Fruit fly (Drosophila melanogaster) whole organism, embryonic: ENCODE measurements around the gene Tim8.
A peak's percentile ranks its signal among the peaks of the same experiment; 100 is the strongest.

Experiments
- Antp ChIP-seq: fragments of 200-800 bp; sonication (Bioruptor generic); optimal IDR thresholded peaks from 3 replicates; lab custom pipeline; 2016; ENCODE audit warnings: missing biosample characterization, missing genetic modification characterization
- CG10274 ChIP-seq: fragments of 200-800 bp; sonication (Bioruptor generic); optimal IDR thresholded peaks from 3 replicates; lab custom pipeline; 2017; ENCODE audit warnings: missing biosample characterization, mild to moderate bottlenecking, missing genetic modification characterization
- CG10654 ChIP-seq: fragments of 200-800 bp; sonication (Bioruptor generic); optimal IDR thresholded peaks from 2 replicates; lab custom pipeline; 2016; ENCODE audit warnings: missing biosample characterization, missing genetic modification characterization
- CG11456 ChIP-seq: fragments of 200-800 bp; sonication (Bioruptor generic); IDR thresholded peaks from 3 replicates; pipeline ENCODE4 v1.3.6; 2022; ENCODE audit warnings: missing biosample characterization, missing genetic modification characterization
- CG11504 ChIP-seq: fragments of 200-800 bp; sonication (Bioruptor generic); optimal IDR thresholded peaks from 3 replicates; lab custom pipeline; 2019; ENCODE audit warnings: missing biosample characterization, mild to moderate bottlenecking, missing genetic modification characterization, moderate library complexity
- CG11560 ChIP-seq: fragments of 200-800 bp; sonication (Bioruptor generic); IDR thresholded peaks from 3 replicates; pipeline ENCODE4 v1.3.6; 2022; ENCODE audit warnings: missing biosample characterization, missing genetic modification characterization
- CG14014 ChIP-seq: fragments of 200-800 bp; sonication (Bioruptor generic); IDR thresholded peaks from 2 replicates; pipeline ENCODE4 v1.3.6; 2022; ENCODE audit warnings: missing biosample characterization, missing genetic modification characterization
- CG14667 ChIP-seq: fragments of 200-800 bp; sonication (Bioruptor generic); IDR thresholded peaks from 2 replicates; pipeline ENCODE4 v1.3.6; 2022; ENCODE audit warnings: missing biosample characterization, missing genetic modification characterization
- CG15601 ChIP-seq: fragments of 200-800 bp; sonication (Bioruptor generic); optimal IDR thresholded peaks from 3 replicates; lab custom pipeline; 2019; ENCODE audit warnings: missing biosample characterization, mild to moderate bottlenecking, missing genetic modification characterization, moderate library complexity
- CG17186 ChIP-seq: fragments of 200-800 bp; sonication (Bioruptor generic); optimal IDR thresholded peaks from 3 replicates; lab custom pipeline; 2017; ENCODE audit warnings: missing biosample characterization, missing genetic modification reagents, missing genetic modification characterization
- CG17385 ChIP-seq: fragments of 200-800 bp; sonication (Bioruptor generic); optimal IDR thresholded peaks from 3 replicates; lab custom pipeline; 2018; ENCODE audit warnings: missing biosample characterization, mild to moderate bottlenecking, missing genetic modification characterization
- CG31388 ChIP-seq: fragments of 200-800 bp; sonication (Bioruptor generic); optimal IDR thresholded peaks from 2 replicates; lab custom pipeline; 2016; ENCODE audit warnings: missing biosample characterization, missing genetic modification characterization
- CG32532 ChIP-seq: fragments of 200-800 bp; sonication (Bioruptor generic); IDR thresholded peaks from 2 replicates; pipeline ENCODE4 v1.3.6; 2022; ENCODE audit warnings: missing biosample characterization, missing genetic modification characterization
- CG32772 ChIP-seq: fragments of 200-800 bp; sonication (Bioruptor generic); IDR thresholded peaks from 2 replicates; pipeline ENCODE4 v1.3.6; 2022; ENCODE audit warnings: missing biosample characterization, missing genetic modification characterization
- CG33213 ChIP-seq: fragments of 200-800 bp; sonication (Bioruptor generic); optimal IDR thresholded peaks from 3 replicates; lab custom pipeline; 2016; ENCODE audit warnings: missing biosample characterization, missing genetic modification characterization
- CG4707 ChIP-seq: fragments of 200-800 bp; sonication (Bioruptor generic); optimal IDR thresholded peaks from 2 replicates; lab custom pipeline; 2018; ENCODE audit warnings: missing biosample characterization, mild to moderate bottlenecking, missing genetic modification characterization, moderate library complexity
- CG5953 ChIP-seq: fragments of 200-800 bp; sonication (Bioruptor generic); IDR thresholded peaks from 2 replicates; pipeline ENCODE4 v1.3.6; 2022; ENCODE audit warnings: missing biosample characterization, missing genetic modification characterization
- CG8089 ChIP-seq: fragments of 200-800 bp; sonication (Bioruptor generic); optimal IDR thresholded peaks from 3 replicates; lab custom pipeline; 2016; ENCODE audit warnings: missing biosample characterization, missing genetic modification characterization
- CG9609 ChIP-seq: fragments of 200-800 bp; sonication (Bioruptor generic); optimal IDR thresholded peaks from 3 replicates; lab custom pipeline; 2016; ENCODE audit warnings: missing biosample characterization, missing genetic modification characterization
- CHES-1-like ChIP-seq: fragments of 200-800 bp; sonication (Bioruptor generic); optimal IDR thresholded peaks from 2 replicates; lab custom pipeline; 2016; ENCODE audit warnings: missing biosample characterization, missing genetic modification characterization
- Dbx ChIP-seq: fragments of 200-800 bp; sonication (Bioruptor generic); IDR thresholded peaks from 3 replicates; pipeline ENCODE4 v1.3.6; 2022; ENCODE audit warnings: missing biosample characterization, missing genetic modification characterization
- Dip2 ChIP-seq: fragments of 200-800 bp; sonication (Bioruptor generic); IDR thresholded peaks from 2 replicates; pipeline ENCODE4 v1.3.6; 2022; ENCODE audit warnings: missing biosample characterization, missing genetic modification characterization
- Dref ChIP-seq: fragments of 200-800 bp; sonication (Bioruptor generic); IDR thresholded peaks from 2 replicates; pipeline ENCODE4 v1.3.6; 2022; ENCODE audit warnings: missing biosample characterization, missing genetic modification characterization
- Eip74EF ChIP-seq, 2 experiments: fragments of 200-800 bp in 1 of 2; fragments of >200 bp in 1 of 2; sonication (Bioruptor generic) in 1 of 2; optimal IDR thresholded peaks; 2 replicates each; lab custom pipeline; 2017 to 2019; ENCODE audit warnings: missing biosample characterization in 2 of 2, missing genetic modification characterization in 2 of 2, mild to moderate bottlenecking in 1 of 2, moderate library complexity in 1 of 2
- GATAe ChIP-seq: fragments of 200-800 bp; sonication (Bioruptor generic); conservative IDR thresholded peaks from 2 replicates; pipeline ENCODE4 v1.3.6; 2022; ENCODE audit warnings: missing biosample characterization, missing genetic modification characterization
- Gug ChIP-seq: fragments of 200-800 bp; sonication (Bioruptor generic); IDR thresholded peaks from 4 replicates; pipeline ENCODE4 v1.3.6; 2022; ENCODE audit warnings: missing biosample characterization, missing genetic modification characterization
- HLHmδ ChIP-seq: fragments of 200-800 bp; sonication (Bioruptor generic); optimal IDR thresholded peaks from 2 replicates; lab custom pipeline; 2018; ENCODE audit warnings: missing biosample characterization, mild to moderate bottlenecking, missing genetic modification characterization, moderate library complexity
- Meics ChIP-seq: fragments of 200-800 bp; sonication (Bioruptor generic); optimal IDR thresholded peaks from 2 replicates; lab custom pipeline; 2017; ENCODE audit warnings: missing biosample characterization, mild to moderate bottlenecking, missing genetic modification characterization
- Sin3A ChIP-seq: fragments of >200 bp; optimal IDR thresholded peaks from 2 replicates; lab custom pipeline; 2018
- Sox102F ChIP-seq: fragments of 200-800 bp; sonication (Bioruptor generic); optimal IDR thresholded peaks from 2 replicates; lab custom pipeline; 2018; ENCODE audit warnings: missing biosample characterization, mild to moderate bottlenecking, missing genetic modification characterization, moderate library complexity
- cato ChIP-seq: fragments of 200-800 bp; sonication (Bioruptor generic); optimal IDR thresholded peaks from 2 replicates; lab custom pipeline; 2016; ENCODE audit warnings: missing biosample characterization, missing genetic modification characterization, borderline replicate concordance
- crp ChIP-seq, 2 experiments: fragments of 200-800 bp; sonication (Bioruptor generic); optimal IDR thresholded peaks; 2 replicates in 1 of 2; 3 replicates in 1 of 2; lab custom pipeline; 2017; ENCODE audit warnings: missing biosample characterization in 2 of 2, missing genetic modification characterization in 2 of 2, mild to moderate bottlenecking in 1 of 2, moderate library complexity in 1 of 2
- da ChIP-seq: fragments of 200-800 bp; sonication (Bioruptor generic); optimal IDR thresholded peaks from 2 replicates; lab custom pipeline; 2016; ENCODE audit warnings: missing biosample characterization, missing genetic modification characterization
- disco-r ChIP-seq: fragments of 200-800 bp; sonication (Bioruptor generic); optimal IDR thresholded peaks from 2 replicates; lab custom pipeline; 2016; ENCODE audit warnings: missing biosample characterization, missing genetic modification characterization
- fu2 ChIP-seq: fragments of 200-800 bp; sonication (Bioruptor generic); optimal IDR thresholded peaks from 2 replicates; lab custom pipeline; 2016; ENCODE audit warnings: missing biosample characterization, missing genetic modification characterization
- grau ChIP-seq: fragments of 200-800 bp; optimal IDR thresholded peaks from 3 replicates; lab custom pipeline; 2019; ENCODE audit warnings: missing biosample characterization, mild to moderate bottlenecking, missing genetic modification characterization, moderate library complexity
- her ChIP-seq: fragments of 200-800 bp; sonication (Bioruptor generic); optimal IDR thresholded peaks from 2 replicates; lab custom pipeline; 2016; ENCODE audit warnings: missing biosample characterization, missing genetic modification characterization
- oc ChIP-seq: fragments of 200-800 bp; sonication (Bioruptor generic); optimal IDR thresholded peaks from 2 replicates; lab custom pipeline; 2018; ENCODE audit warnings: missing biosample characterization, mild to moderate bottlenecking, missing genetic modification characterization, moderate library complexity
- pb ChIP-seq: fragments of 200-800 bp; sonication (Bioruptor generic); optimal IDR thresholded peaks from 3 replicates; lab custom pipeline; 2016; ENCODE audit warnings: missing biosample characterization, missing genetic modification characterization
- pfk ChIP-seq: fragments of 200-800 bp; sonication (Bioruptor generic); optimal IDR thresholded peaks from 2 replicates; lab custom pipeline; 2018; ENCODE audit warnings: missing biosample characterization, mild to moderate bottlenecking, missing genetic modification characterization, moderate library complexity
- prd ChIP-seq, 3 experiments: fragments of >200 bp in 2 of 3; fragments of 200-800 bp in 1 of 3; sonication (Bioruptor generic) in 1 of 3; optimal IDR thresholded peaks in 2 of 3; IDR thresholded peaks in 1 of 3; 2 replicates in 2 of 3; 3 replicates in 1 of 3; pipeline versions ENCODE4 v1.3.6 to Lab custom; 2017 to 2022; ENCODE audit warnings: missing biosample characterization in 1 of 3, missing genetic modification characterization in 1 of 3
- pzg ChIP-seq: fragments of 200-800 bp; sonication (Bioruptor generic); optimal IDR thresholded peaks from 3 replicates; lab custom pipeline; 2018; ENCODE audit warnings: missing biosample characterization, mild to moderate bottlenecking, missing genetic modification characterization, moderate library complexity
- sob ChIP-seq: fragments of 200-800 bp; sonication (Bioruptor generic); IDR thresholded peaks from 2 replicates; pipeline ENCODE4 v1.3.6; 2022; ENCODE audit warnings: missing biosample characterization, missing genetic modification characterization
- toy ChIP-seq: fragments of 200-800 bp; sonication (Bioruptor generic); IDR thresholded peaks from 2 replicates; pipeline ENCODE4 v1.3.6; 2022; ENCODE audit warnings: missing biosample characterization, missing genetic modification characterization
- trem ChIP-seq: fragments of 200-800 bp; optimal IDR thresholded peaks from 3 replicates; lab custom pipeline; 2019; ENCODE audit warnings: missing biosample characterization, mild to moderate bottlenecking, missing genetic modification characterization, moderate library complexity
- z ChIP-seq: fragments of 200-800 bp; sonication (Bioruptor generic); IDR thresholded peaks from 3 replicates; pipeline ENCODE4 v1.3.6; 2022; ENCODE audit warnings: missing biosample characterization, missing genetic modification characterization
- zf30C ChIP-seq: fragments of 200-800 bp; sonication (Bioruptor generic); optimal IDR thresholded peaks from 3 replicates; lab custom pipeline; 2018; ENCODE audit warnings: missing biosample characterization, mild to moderate bottlenecking, missing genetic modification characterization
- zfh1 ChIP-seq: fragments of 200-800 bp; sonication (Bioruptor generic); IDR thresholded peaks from 3 replicates; pipeline ENCODE4 v1.3.6; 2022; ENCODE audit warnings: missing biosample characterization, missing genetic modification characterization

Gene Tim8

DNA sequence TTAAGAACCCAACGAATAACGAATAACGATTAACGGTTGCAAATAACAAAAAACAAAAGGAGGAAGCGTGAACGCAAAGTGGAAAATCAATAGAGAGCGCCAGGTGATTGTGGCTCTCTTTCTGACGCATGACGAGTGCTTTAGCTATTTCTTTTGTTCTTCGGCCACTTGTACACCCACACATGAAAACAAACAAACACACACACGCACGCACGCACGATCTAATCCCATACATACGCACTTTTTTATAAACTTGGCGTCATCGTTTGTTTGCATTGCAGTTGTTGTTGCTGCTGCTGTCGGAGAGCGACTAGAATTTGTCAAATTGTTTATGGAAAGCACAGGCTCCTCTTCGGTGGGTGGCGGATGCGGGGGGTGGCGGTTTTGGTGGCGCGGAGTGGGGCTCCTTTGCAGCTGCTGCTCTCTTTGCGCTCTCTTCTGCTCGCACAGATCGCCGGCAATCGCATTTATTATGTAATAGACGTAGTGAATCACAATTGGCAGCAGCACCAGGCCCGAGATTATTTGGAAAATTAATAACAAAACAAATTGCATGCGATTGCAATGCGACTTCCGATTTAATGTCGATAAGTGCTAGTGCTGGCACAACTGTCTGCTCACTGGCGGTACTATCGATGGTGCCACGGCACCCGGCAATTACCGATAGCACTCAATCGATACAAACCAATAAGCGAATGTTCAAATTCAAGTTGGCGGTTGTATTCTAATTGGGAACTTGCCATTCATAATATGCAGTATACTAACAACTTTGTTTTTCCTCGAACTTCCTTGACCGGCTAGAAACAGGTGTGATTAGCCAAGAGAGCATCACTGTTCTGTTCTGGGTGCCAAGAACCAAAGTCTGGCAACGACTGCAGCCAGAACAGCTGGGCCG, 29.0 kb upstream of the Tim8 start (continued):
- TF ChIP-seq Gug (GFP tag; lab: Robert Waterston, UW) = peak; percentile 49; the same call in 2 of the 4 replicates
- peak; percentile 13 for TF ChIP-seq oc (tag; lab: Kevin White, UChicago)
- peak; percentile 39 for TF ChIP-seq CG9609 (GFP tag; lab: Kevin White, UChicago)
- TF ChIP-seq Dip2 (GFP tag; lab: Robert Waterston, UW) = no peak
- TF ChIP-seq Meics (GFP tag; lab: Kevin White, UChicago) = peak; percentile 39
- peak; percentile 26 to 86 for TF ChIP-seq crp (GFP tag; optimal IDR thresholded peaks at IDR 0.05; lab: Kevin White, UChicago)
- no peak for TF ChIP-seq CG5953 (GFP tag; lab: Robert Waterston, UW)
- peak; percentile 72 for TF ChIP-seq CHES-1-like (GFP tag; lab: Kevin White, UChicago)
- TF ChIP-seq CG32772 (GFP tag; lab: Robert Waterston, UW) = peak; percentile 33; the same call in 1 of the 2 replicates
- TF ChIP-seq Eip74EF (GFP tag; optimal IDR thresholded peaks at IDR 0.05; lab: Kevin White, UChicago) = no peak
- TF ChIP-seq Sin3A (lab: Kevin White, UChicago) = peak; percentile 93
- TF ChIP-seq CG11456 (GFP tag; lab: Robert Waterston, UW) = 0 out of 3 replicates have a peak, but pooled peaks have one; percentile 54
- TF ChIP-seq Sox102F (GFP tag; lab: Kevin White, UChicago) = peak; percentile 18
- TF ChIP-seq pb (GFP tag; lab: Kevin White, UChicago) = peak; percentile 33
- TF ChIP-seq trem (tag; lab: Kevin White, UChicago) = peak; percentile 75
- peak; percentile 36 for TF ChIP-seq CG15601 (tag; lab: Kevin White, UChicago)
- peak; percentile 91 for TF ChIP-seq pzg
- TF ChIP-seq CG17186 (GFP tag; lab: Kevin White, UChicago) = peak; percentile 71
- peak; percentile 55; the same call in 1 of the 3 replicates for TF ChIP-seq CG11560 (tag; lab: Robert Waterston, UW)
- peak; percentile 8 for TF ChIP-seq fu2 (GFP tag; lab: Kevin White, UChicago)
- TF ChIP-seq sob (GFP tag; lab: Robert Waterston, UW) = 0 out of 2 replicates have a peak, but pooled peaks have one; percentile 16
- TF ChIP-seq HLHmδ (GFP tag; lab: Kevin White, UChicago) = no peak
- peak; percentile 87 for TF ChIP-seq Dref (GFP tag; lab: Robert Waterston, UW)
- TF ChIP-seq zfh1 (GFP tag; lab: Robert Waterston, UW) = 0 out of 3 replicates have a peak, but pooled peaks have one; percentile 21
- no peak for TF ChIP-seq GATAe (GFP tag; lab: Robert Waterston, UW)
- TF ChIP-seq Dbx (GFP tag; lab: Robert Waterston, UW) = peak; percentile 29; the same call in 1 of the 3 replicates
- no peak for TF ChIP-seq CG31388 (GFP tag; lab: Kevin White, UChicago)
- no peak for TF ChIP-seq CG14667 (GFP tag; lab: Robert Waterston, UW)
- TF ChIP-seq CG4707 (GFP tag; lab: Kevin White, UChicago) = no peak
- TF ChIP-seq her = peak; percentile 58
- TF ChIP-seq z (GFP tag; lab: Robert Waterston, UW) = no peak
- peak; percentile 76 for TF ChIP-seq Antp
- no peak for TF ChIP-seq prd (optimal IDR thresholded peaks at IDR 0.05; lab: Kevin White, UChicago)
- 0 out of 3 replicates have a peak, but pooled peaks have one; percentile 20 for TF ChIP-seq prd (GFP tag; IDR thresholded peaks at IDR 0.05; lab: Robert Waterston, UW)
- peak; percentile 6 for TF ChIP-seq cato (GFP tag; lab: Kevin White, UChicago)
- TF ChIP-seq da = peak; percentile 23
- peak; percentile 14 for TF ChIP-seq CG17385 (GFP tag; lab: Kevin White, UChicago)
- TF ChIP-seq CG14014 (GFP tag; lab: Robert Waterston, UW) = 0 out of 2 replicates have a peak, but pooled peaks have one; percentile 19
- TF ChIP-seq zf30C = no peak
- TF ChIP-seq toy (GFP tag; lab: Robert Waterston, UW) = no peak
- TF ChIP-seq pfk (GFP tag; lab: Kevin White, UChicago) = no peak
- peak; percentile 48 for TF ChIP-seq CG11504
- TF ChIP-seq CG10654 (GFP tag; lab: Kevin White, UChicago) = peak; percentile 42
- TF ChIP-seq CG33213 (GFP tag; lab: Kevin White, UChicago) = peak; percentile 40
- peak; percentile 19 for TF ChIP-seq CG8089 (GFP tag; lab: Kevin White, UChicago)
- no peak for TF ChIP-seq CG10274 (GFP tag; lab: Kevin White, UChicago)
- TF ChIP-seq disco-r (GFP tag; lab: Kevin White, UChicago) = peak; percentile 18
- TF ChIP-seq grau (tag; lab: Kevin White, UChicago) = peak; percentile 59
- TF ChIP-seq CG32532 (GFP tag; lab: Robert Waterston, UW) = peak; percentile 53
